Worm (Caenorhabditis elegans): ENCODE results near the gene srh-75.
A peak's percentile ranks its signal among the peaks of the same experiment; 100 is the strongest.

The srh-75 gene

ce11 chrV:11057043-11057442 is at the start of gene srh-75:
Gene srh-75 (minus strand): TSS chrV:11057143.
- TF ChIP-seq egl-13 (tag; optimal IDR thresholded peaks at IDR 0.05) (no peak), ets-5 (GFP tag; IDR thresholded peaks at IDR 0.05) (no peak), efl-3 (GFP tag; optimal IDR thresholded peaks at IDR 0.05) (no peak), swsn-7 (tag; optimal IDR thresholded peaks at IDR 0.05) (no peak), sox-4 (tag; optimal IDR thresholded peaks at IDR 0.05) (no peak), unc-30 (tag; optimal IDR thresholded peaks at IDR 0.05) (no peak), tlp-1 (tag; optimal IDR thresholded peaks at IDR 0.05) (no peak), nhr-71 (tag; optimal IDR thresholded peaks at IDR 0.05) (no peak), unc-86 (tag; optimal IDR thresholded peaks at IDR 0.05) (no peak), dpl-1 (GFP tag; optimal IDR thresholded peaks at IDR 0.05) (no peak), nhr-85 (tag) (no peak), ces-1 (GFP tag; optimal IDR thresholded peaks at IDR 0.05) (no peak)

DNA sequence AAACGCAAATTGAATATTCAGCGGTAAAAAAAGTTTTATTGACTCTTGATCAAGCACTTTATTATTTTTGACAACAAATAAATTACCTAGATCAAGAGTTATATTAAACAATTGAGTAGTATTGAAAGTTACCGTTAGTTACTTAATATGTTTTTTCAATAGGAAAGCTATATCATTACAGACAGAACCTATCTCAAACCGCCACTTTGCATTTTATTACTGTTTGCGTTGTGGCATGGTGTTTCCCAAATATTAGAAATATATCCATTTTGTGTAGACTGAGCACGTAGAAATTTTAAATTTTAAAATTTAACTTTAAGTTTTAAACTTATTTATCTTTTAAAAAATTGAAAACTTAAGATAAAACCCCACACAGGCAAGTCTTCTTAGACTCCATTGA is 47.5 kb upstream of the srh-75 start:
- TF ChIP-seq nhr-90 (tag; optimal IDR thresholded peaks at IDR 0.05; ENCODE audit: poor library complexity) (no peak), blmp-1 (tag; optimal IDR thresholded peaks at IDR 0.05) (no peak), nhr-47 (tag; optimal IDR thresholded peaks at IDR 0.05) (no peak), unc-62 (GFP tag; optimal IDR thresholded peaks at IDR 0.05) (no peak), ztf-11 (tag; optimal IDR thresholded peaks at IDR 0.05) (no peak), hlh-17 (GFP tag; optimal IDR thresholded peaks at IDR 0.05; ENCODE audit: borderline replicate concordance) (no peak), mep-1 (tag; optimal IDR thresholded peaks at IDR 0.05) (no peak), mef-2 (tag; optimal IDR thresholded peaks at IDR 0.05) (no peak), isw-1 (GFP tag; IDR thresholded peaks at IDR 0.05) (no peak), mdl-1 (tag; optimal IDR thresholded peaks at IDR 0.05) (no peak), sup-37 (GFP tag; optimal IDR thresholded peaks at IDR 0.05) (no peak), lin-35 (GFP tag; optimal IDR thresholded peaks at IDR 0.05) (no peak), rnt-1 (tag; optimal IDR thresholded peaks at IDR 0.05) (no peak), fkh-4 (tag; optimal IDR thresholded peaks at IDR 0.05; ENCODE audit: borderline replicate concordance) (no peak)

DNA sequence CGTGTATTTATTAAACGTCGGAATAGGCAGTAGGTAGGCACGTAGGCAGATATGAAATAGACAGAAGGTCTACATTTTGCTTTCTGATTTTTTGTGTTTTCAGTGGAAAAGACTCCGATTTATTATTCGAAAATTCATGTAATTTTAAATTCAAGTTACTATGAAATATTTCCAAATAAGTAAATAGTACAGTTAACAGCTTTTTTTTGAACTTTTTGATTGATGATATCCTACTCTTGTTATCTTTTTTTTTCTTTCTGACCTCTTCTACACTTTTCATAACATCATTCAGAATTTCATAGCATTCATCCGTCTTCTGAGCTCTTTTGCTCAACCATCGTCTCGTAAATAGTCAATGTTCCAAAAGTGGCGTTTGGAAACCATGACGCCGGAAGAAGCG is 41.7 kb upstream of the srh-75 start, which contains the start of gene cdkl-1:
TSS of gene cdkl-1 (plus strand) at position 301 of the 400 bp plus-strand sequence.
- TF ChIP-seq unc-130 (tag; optimal IDR thresholded peaks at IDR 0.05) (no peak), tbx-2 (tag; optimal IDR thresholded peaks at IDR 0.05) (no peak), ces-1 (GFP tag; optimal IDR thresholded peaks at IDR 0.05) (no peak), hlh-4 (tag; optimal IDR thresholded peaks at IDR 0.05) (no peak), unc-30 (tag; optimal IDR thresholded peaks at IDR 0.05) (no peak), nhr-76 (tag; optimal IDR thresholded peaks at IDR 0.05) (no peak)

ce11 chrV:11095873-11096272 is 38.9 kb upstream of the srh-75 start, which contains the start of gene Y42A5A.3:
Gene Y42A5A.3 (minus strand): TSS chrV:11095973.
- TF ChIP-seq ets-5 (GFP tag; IDR thresholded peaks at IDR 0.05) (no peak), elt-3 (tag; optimal IDR thresholded peaks at IDR 0.05) (peak in 1 of 6 experiments; percentile 21), blmp-1 (tag; optimal IDR thresholded peaks at IDR 0.05) (peak; percentile 5)

ce11 chrV:11094698-11095097 is 37.8 kb upstream of the srh-75 start:
- no peak for TF ChIP-seq nhr-19 (GFP tag; conservative IDR thresholded peaks at IDR 0.05)
- TF ChIP-seq hlh-17 (GFP tag; optimal IDR thresholded peaks at IDR 0.05; ENCODE audit: borderline replicate concordance) = no peak
- TF ChIP-seq tbx-2 (tag; optimal IDR thresholded peaks at IDR 0.05) = peak; percentile 24
- TF ChIP-seq irx-1 (tag; optimal IDR thresholded peaks at IDR 0.05) = no peak
- TF ChIP-seq fkh-10 (GFP tag; optimal IDR thresholded peaks at IDR 0.05) = no peak
- TF ChIP-seq blmp-1 (tag; optimal IDR thresholded peaks at IDR 0.05) = peak; percentile 19
- TF ChIP-seq nhr-237 (tag; optimal IDR thresholded peaks at IDR 0.05) = no peak
- no peak for TF ChIP-seq elt-2 (tag; optimal IDR thresholded peaks at IDR 0.05)
- no peak for TF ChIP-seq F16B12.6 (tag; optimal IDR thresholded peaks at IDR 0.05)
- no peak for TF ChIP-seq hpl-2 (GFP tag; optimal IDR thresholded peaks at IDR 0.05)
- peak; percentile 57 for TF ChIP-seq lin-14 (GFP tag; optimal IDR thresholded peaks at IDR 0.05)
- no peak for TF ChIP-seq efl-3 (GFP tag; optimal IDR thresholded peaks at IDR 0.05)
- TF ChIP-seq efl-1 (optimal IDR thresholded peaks at IDR 0.05) = no peak
- TF ChIP-seq efl-1 (GFP tag; optimal IDR thresholded peaks at IDR 0.05 in 1 of 2) = peak in 1 of 2 experiments; percentile 39
- TF ChIP-seq ceh-63 (GFP tag; optimal IDR thresholded peaks at IDR 0.05) = no peak
- TF ChIP-seq lir-3 (tag; optimal IDR thresholded peaks at IDR 0.05; ENCODE audit: poor library complexity) = no peak
- TF ChIP-seq fos-1 (tag; optimal IDR thresholded peaks at IDR 0.05) = no peak
- peak in 1 of 6 experiments; percentile 28 for TF ChIP-seq elt-3 (tag; optimal IDR thresholded peaks at IDR 0.05)
- TF ChIP-seq unc-86 (tag; optimal IDR thresholded peaks at IDR 0.05) = no peak
- TF ChIP-seq nhr-71 (tag; optimal IDR thresholded peaks at IDR 0.05) = peak; percentile 3
- no peak for TF ChIP-seq skn-1 (tag; optimal IDR thresholded peaks at IDR 0.05)
- no peak for TF ChIP-seq ceh-8 (GFP tag; optimal IDR thresholded peaks at IDR 0.05)
